6 worm cellular contexts compared by ENCODE assay signal in genomic region chrV:635630-636029, ce11.
A peak's percentile ranks its signal among the peaks of the same experiment; 100 is the strongest.
TF ChIP-seq lines count a peak whose summit lies in the region.

No protein-coding gene starts in this region.

TF ChIP-seq in whole organism, L1 larva, 84 proteins besides CTCF, POLR2A, EP300 and RAD21 (continues in another document):
- no peak for TF ChIP-seq unc-98 (GFP tag; IDR thresholded peaks at IDR 0.05; lab: Robert Waterston, UW)
- TF ChIP-seq mdl-1 (tag; optimal IDR thresholded peaks at IDR 0.05; lab: Kevin White, UChicago), result peak in 1 of 2 experiments; percentile 47
- TF ChIP-seq elt-2 (tag; optimal IDR thresholded peaks at IDR 0.05; lab: Kevin White, UChicago), result peak; percentile 29
- TF ChIP-seq tlp-1 (tag; optimal IDR thresholded peaks at IDR 0.05; lab: Kevin White, UChicago), result no peak
- peak; percentile 27 for TF ChIP-seq C16A3.4 (tag; optimal IDR thresholded peaks at IDR 0.05; lab: Kevin White, UChicago)
- TF ChIP-seq nhr-71 (tag; optimal IDR thresholded peaks at IDR 0.05; lab: Kevin White, UChicago), result peak; percentile 27
- peak; percentile 66 for TF ChIP-seq snpc-4 (tag; optimal IDR thresholded peaks at IDR 0.05; lab: Kevin White, UChicago)
- TF ChIP-seq lin-13 (GFP tag; optimal IDR thresholded peaks at IDR 0.05; lab: Kevin White, UChicago), result no peak
- peak; percentile 35 for TF ChIP-seq blmp-1 (tag; optimal IDR thresholded peaks at IDR 0.05; lab: Kevin White, UChicago)
- peak; percentile 33 for TF ChIP-seq nhr-20 (tag; optimal IDR thresholded peaks at IDR 0.05; lab: Kevin White, UChicago)
- no peak for TF ChIP-seq fos-1 (tag; optimal IDR thresholded peaks at IDR 0.05; lab: Kevin White, UChicago)
- TF ChIP-seq unc-30 (tag; optimal IDR thresholded peaks at IDR 0.05; lab: Kevin White, UChicago), result no peak
- peak in 1 of 2 experiments; percentile 67 for TF ChIP-seq lin-35 (GFP tag; optimal IDR thresholded peaks at IDR 0.05; lab: Kevin White, UChicago)
- no peak for TF ChIP-seq grh-1 (GFP tag; IDR thresholded peaks at IDR 0.05; lab: Robert Waterston, UW)
- peak in 1 of 6 experiments; percentile 8 for TF ChIP-seq elt-3 (tag; optimal IDR thresholded peaks at IDR 0.05; lab: Kevin White, UChicago)

TF ChIP-seq in whole organism, L2 larva, 48 proteins besides CTCF, POLR2A, EP300 and RAD21 (continues in another document):
- TF ChIP-seq ztf-11 (tag; optimal IDR thresholded peaks at IDR 0.05; lab: Kevin White, UChicago), result no peak
- TF ChIP-seq gmeb-1 (tag; optimal IDR thresholded peaks at IDR 0.05; lab: Kevin White, UChicago), result peak; percentile 31
- peak; percentile 4 for TF ChIP-seq C34F6.9 (tag; optimal IDR thresholded peaks at IDR 0.05; lab: Kevin White, UChicago)
- no peak for TF ChIP-seq nhr-11 (tag; optimal IDR thresholded peaks at IDR 0.05; lab: Kevin White, UChicago)
- TF ChIP-seq R02D3.7 (tag; optimal IDR thresholded peaks at IDR 0.05; lab: Kevin White, UChicago), result no peak
- no peak for TF ChIP-seq nhr-10 (tag; optimal IDR thresholded peaks at IDR 0.05; lab: Kevin White, UChicago)
- TF ChIP-seq unc-55 (GFP tag; optimal IDR thresholded peaks at IDR 0.05; lab: Kevin White, UChicago), result no peak
- no peak for TF ChIP-seq nhr-21 (tag; optimal IDR thresholded peaks at IDR 0.05; lab: Kevin White, UChicago)
- TF ChIP-seq nhr-25 (tag; optimal IDR thresholded peaks at IDR 0.05; lab: Kevin White, UChicago), result peak; percentile 25
- no peak for TF ChIP-seq ceh-82 (tag; optimal IDR thresholded peaks at IDR 0.05; lab: Kevin White, UChicago)
- no peak for TF ChIP-seq aly-2 (tag; optimal IDR thresholded peaks at IDR 0.05; lab: Kevin White, UChicago)
- no peak for TF ChIP-seq mbf-1 (tag; optimal IDR thresholded peaks at IDR 0.05; lab: Kevin White, UChicago)
- TF ChIP-seq nhr-77 (tag; optimal IDR thresholded peaks at IDR 0.05; lab: Kevin White, UChicago), result no peak
- no peak for TF ChIP-seq ama-1 (optimal IDR thresholded peaks at IDR 0.05; lab: Kevin White, UChicago)
- TF ChIP-seq ZK546.5 (tag; optimal IDR thresholded peaks at IDR 0.05; lab: Kevin White, UChicago), result no peak
- no peak for TF ChIP-seq mab-5 (tag; optimal IDR thresholded peaks at IDR 0.05; lab: Kevin White, UChicago)
- TF ChIP-seq sem-4 (tag; optimal IDR thresholded peaks at IDR 0.05; lab: Kevin White, UChicago), result no peak

TF ChIP-seq in whole organism, L3 larva, 47 proteins besides CTCF, POLR2A, EP300 and RAD21 (continues in another document):
- no peak for TF ChIP-seq ceh-9 (tag; optimal IDR thresholded peaks at IDR 0.05; lab: Kevin White, UChicago)
- peak; percentile 35 for TF ChIP-seq nhr-25 (tag; optimal IDR thresholded peaks at IDR 0.05; lab: Kevin White, UChicago)
- TF ChIP-seq nhr-23 (tag; optimal IDR thresholded peaks at IDR 0.05; lab: Kevin White, UChicago), result peak; percentile 40
- no peak for TF ChIP-seq ztf-11 (tag; optimal IDR thresholded peaks at IDR 0.05; lab: Kevin White, UChicago)
- TF ChIP-seq elt-1 (tag; optimal IDR thresholded peaks at IDR 0.05; lab: Kevin White, UChicago), result no peak
- TF ChIP-seq mdl-1 (tag; optimal IDR thresholded peaks at IDR 0.05; lab: Kevin White, UChicago), result no peak
- TF ChIP-seq zag-1 (tag; optimal IDR thresholded peaks at IDR 0.05; lab: Kevin White, UChicago), result no peak
- TF ChIP-seq ceh-16 (tag; optimal IDR thresholded peaks at IDR 0.05; lab: Kevin White, UChicago), result no peak
- no peak for TF ChIP-seq jun-1 (tag; optimal IDR thresholded peaks at IDR 0.05; lab: Kevin White, UChicago)
- TF ChIP-seq snpc-4 (tag; optimal IDR thresholded peaks at IDR 0.05; lab: Kevin White, UChicago), result peak; percentile 89
- peak; percentile 52 for TF ChIP-seq pha-4 (tag; optimal IDR thresholded peaks at IDR 0.05; lab: Kevin White, UChicago)
- no peak for TF ChIP-seq lin-39 (tag; optimal IDR thresholded peaks at IDR 0.05; lab: Kevin White, UChicago)
- no peak for TF ChIP-seq hmg-11 (tag; optimal IDR thresholded peaks at IDR 0.05; lab: Kevin White, UChicago)
- TF ChIP-seq daf-12 (tag; optimal IDR thresholded peaks at IDR 0.05; lab: Kevin White, UChicago), result no peak
- TF ChIP-seq elt-2 (tag; optimal IDR thresholded peaks at IDR 0.05; lab: Kevin White, UChicago), result peak; percentile 51
- TF ChIP-seq ceh-82 (tag; optimal IDR thresholded peaks at IDR 0.05; lab: Kevin White, UChicago), result no peak
- TF ChIP-seq pqm-1 (tag; optimal IDR thresholded peaks at IDR 0.05; lab: Kevin White, UChicago), result peak; percentile 51

TF ChIP-seq in whole organism, L4 larva, 104 proteins besides CTCF, POLR2A, EP300 and RAD21 (continues in another document):
- peak; percentile 5 for TF ChIP-seq mep-1 (tag; optimal IDR thresholded peaks at IDR 0.05; lab: Kevin White, UChicago)
- no peak for TF ChIP-seq mdt-29 (GFP tag; IDR thresholded peaks at IDR 0.05; lab: Robert Waterston, UW)
- no peak for TF ChIP-seq arid-1 (GFP tag; conservative IDR thresholded peaks at IDR 0.05; lab: Robert Waterston, UW)
- no peak for TF ChIP-seq unc-62 (GFP tag; optimal IDR thresholded peaks at IDR 0.05 in 1 of 2; lab: Kevin White, UChicago)
- TF ChIP-seq unc-62 (tag; optimal IDR thresholded peaks at IDR 0.05; lab: Kevin White, UChicago), result no peak
- TF ChIP-seq dpl-1 (GFP tag; optimal IDR thresholded peaks at IDR 0.05; lab: Kevin White, UChicago), result no peak
- no peak for TF ChIP-seq tag-97 (GFP tag; IDR thresholded peaks at IDR 0.05; lab: Robert Waterston, UW)
- TF ChIP-seq sdz-12 (GFP tag; optimal IDR thresholded peaks at IDR 0.05; lab: Kevin White, UChicago), result no peak
- TF ChIP-seq hlh-11 (tag; optimal IDR thresholded peaks at IDR 0.05; lab: Kevin White, UChicago), result peak; percentile 84
- TF ChIP-seq Y105C5A.15 (GFP tag; IDR thresholded peaks at IDR 0.05; lab: Robert Waterston, UW), result no peak
- TF ChIP-seq jun-1 (tag; optimal IDR thresholded peaks at IDR 0.05; lab: Kevin White, UChicago), result no peak
- no peak for TF ChIP-seq R02D3.7 (tag; optimal IDR thresholded peaks at IDR 0.05; lab: Kevin White, UChicago)
- TF ChIP-seq daf-19 (GFP tag; conservative IDR thresholded peaks at IDR 0.05; lab: Robert Waterston, UW), result no peak
- no peak for TF ChIP-seq ceh-82 (tag; optimal IDR thresholded peaks at IDR 0.05; lab: Kevin White, UChicago)
- no peak for TF ChIP-seq ctbp-1 (GFP tag; IDR thresholded peaks at IDR 0.05; lab: Robert Waterston, UW)
- TF ChIP-seq tra-1 (GFP tag; IDR thresholded peaks at IDR 0.05; lab: Robert Waterston, UW), result no peak
- TF ChIP-seq daf-12 (tag; optimal IDR thresholded peaks at IDR 0.05; lab: Kevin White, UChicago), result no peak
- TF ChIP-seq hif-1 (tag; optimal IDR thresholded peaks at IDR 0.05; lab: Kevin White, UChicago), result peak in 1 of 2 experiments; percentile 4

TF ChIP-seq in whole organism, late embryonic, 69 proteins besides CTCF, POLR2A, EP300 and RAD21:
- TF ChIP-seq ceh-30 (tag; optimal IDR thresholded peaks at IDR 0.05; lab: Kevin White, UChicago), result no peak
- peak; percentile 28 for TF ChIP-seq hlh-30 (tag; optimal IDR thresholded peaks at IDR 0.05; lab: Kevin White, UChicago; ENCODE audit: insufficient read depth)
- TF ChIP-seq ref-2 (tag; optimal IDR thresholded peaks at IDR 0.05; lab: Kevin White, UChicago), result no peak
- TF ChIP-seq ceh-9 (tag; optimal IDR thresholded peaks at IDR 0.05; lab: Kevin White, UChicago), result no peak
- no peak for TF ChIP-seq ceh-19 (GFP tag; optimal IDR thresholded peaks at IDR 0.05; lab: Kevin White, UChicago)
- no peak for TF ChIP-seq elt-2 (tag; optimal IDR thresholded peaks at IDR 0.05; lab: Kevin White, UChicago)
TF ChIP-seq in whole organism, late embryonic: peak in this region for 1.

TF ChIP-seq in whole organism, young adult, 124 proteins besides CTCF, POLR2A, EP300 and RAD21 (continues in another document):
- TF ChIP-seq ceh-40 (GFP tag; IDR thresholded peaks at IDR 0.05; lab: Robert Waterston, UW) (no peak), snpc-3.4 (tag; optimal IDR thresholded peaks at IDR 0.05; lab: Kevin White, UChicago) (no peak), attf-5 (GFP tag; optimal IDR thresholded peaks at IDR 0.05; lab: Kevin White, UChicago) (peak; percentile 71), rcor-1 (GFP tag; IDR thresholded peaks at IDR 0.05; lab: Robert Waterston, UW) (no peak), Y53G8AR.9 (GFP tag; conservative IDR thresholded peaks at IDR 0.05; lab: Robert Waterston, UW) (no peak), ztf-22 (GFP tag; optimal IDR thresholded peaks at IDR 0.05; lab: Kevin White, UChicago) (no peak), sptf-2 (GFP tag; optimal IDR thresholded peaks at IDR 0.05; lab: Kevin White, UChicago) (no peak), akir-1 (GFP tag; optimal IDR thresholded peaks at IDR 0.05; lab: Kevin White, UChicago) (no peak), somi-1 (GFP tag; optimal IDR thresholded peaks at IDR 0.05; lab: Kevin White, UChicago) (no peak), F33H1.4 (GFP tag; IDR thresholded peaks at IDR 0.05; lab: Robert Waterston, UW) (no peak), C17E4.6 (GFP tag; IDR thresholded peaks at IDR 0.05; lab: Robert Waterston, UW) (no peak), B0261.1 (tag; optimal IDR thresholded peaks at IDR 0.05; lab: Kevin White, UChicago) (no peak), ekl-4 (GFP tag; IDR thresholded peaks at IDR 0.05; lab: Robert Waterston, UW) (no peak), mcd-1 (GFP tag; IDR thresholded peaks at IDR 0.05; lab: Robert Waterston, UW) (no peak), dpl-1 (GFP tag; optimal IDR thresholded peaks at IDR 0.05; lab: Kevin White, UChicago) (no peak), dpff-1 (tag; optimal IDR thresholded peaks at IDR 0.05; lab: Kevin White, UChicago) (no peak), hsf-1 (GFP tag; IDR thresholded peaks at IDR 0.05; lab: Robert Waterston, UW) (no peak), lag-1 (GFP tag; IDR thresholded peaks at IDR 0.05; lab: Robert Waterston, UW) (no peak), F57C9.4 (tag; optimal IDR thresholded peaks at IDR 0.05; lab: Kevin White, UChicago) (no peak), atf-7 (tag; optimal IDR thresholded peaks at IDR 0.05; lab: Kevin White, UChicago) (no peak), cebp-1 (GFP tag; IDR thresholded peaks at IDR 0.05; lab: Robert Waterston, UW) (peak; percentile 36; the same call in 1 of the 2 replicates), cebp-1 (tag; optimal IDR thresholded peaks at IDR 0.05; lab: Kevin White, UChicago) (peak; percentile 45), him-1 (tag; optimal IDR thresholded peaks at IDR 0.05; lab: Kevin White, UChicago) (no peak), snpc-1.1 (tag; optimal IDR thresholded peaks at IDR 0.05; lab: Kevin White, UChicago; ENCODE audit: insufficient read depth) (peak; percentile 18), C06A6.2 (GFP tag; conservative IDR thresholded peaks at IDR 0.05; lab: Robert Waterston, UW) (no peak), ZK185.1 (tag; optimal IDR thresholded peaks at IDR 0.05; lab: Kevin White, UChicago; ENCODE audit: poor library complexity, severe bottlenecking) (no peak), nfya-1 (tag; optimal IDR thresholded peaks at IDR 0.05; lab: Kevin White, UChicago; ENCODE audit: borderline replicate concordance, insufficient read depth) (no peak), ceh-91 (GFP tag; IDR thresholded peaks at IDR 0.05; lab: Robert Waterston, UW) (no peak), unc-130 (GFP tag; optimal IDR thresholded peaks at IDR 0.05; lab: Kevin White, UChicago) (no peak), F49E8.2 (tag; optimal IDR thresholded peaks at IDR 0.05; lab: Kevin White, UChicago; ENCODE audit: insufficient read depth) (no peak), sea-2 (GFP tag; IDR thresholded peaks at IDR 0.05; lab: Robert Waterston, UW) (no peak)
